Worm (Caenorhabditis elegans) whole organism, L2 larva: ENCODE results near the gene nfyc-1.

ENCODE experiments used
- ama-1 ChIP-seq: fragments of 150-350 bp; optimal IDR thresholded peaks from 2 replicates; lab custom pipeline; 2018; ENCODE audit warnings: inconsistent platforms
- ztf-4 ChIP-seq: fragments of 150-350 bp; optimal IDR thresholded peaks from 2 replicates; lab custom pipeline; 2014; ENCODE audit warnings: missing biosample characterization, missing genetic modification characterization

DNA sequence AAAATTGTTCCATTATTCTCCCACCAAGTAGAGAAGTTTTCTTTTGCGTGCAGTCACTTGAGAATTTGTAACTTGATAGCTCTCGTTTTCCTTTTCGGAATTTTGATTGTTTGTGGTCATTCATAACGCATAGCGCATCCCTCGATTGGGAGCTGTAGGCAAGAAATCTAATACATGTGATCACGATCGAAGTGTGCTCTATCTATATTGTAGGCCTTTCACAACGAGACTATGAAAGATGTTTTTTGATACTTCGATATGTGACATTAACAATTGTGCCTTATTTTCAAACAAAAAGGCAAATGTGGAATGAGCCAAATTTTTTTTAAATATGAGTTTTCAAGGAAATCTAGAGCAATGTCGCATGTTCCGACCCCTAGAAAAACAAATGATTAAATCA, 32.1 kb downstream of the nfyc-1 start:
- TF ChIP-seq ztf-4 (tag; lab: Kevin White, UChicago): no peak
- TF ChIP-seq ama-1 (lab: Kevin White, UChicago): no peak
